Fruit fly (Drosophila melanogaster) whole organism, adult: ENCODE data around the gene salt.

Source experiments
- CG11617 ChIP-seq: fragments of 200-800 bp; sonication (Bioruptor generic); optimal IDR thresholded peaks from 2 replicates; lab custom pipeline; 2017; ENCODE audit warnings: mild to moderate bottlenecking, missing biosample characterization, missing genetic modification reagents, missing genetic modification characterization
- CG1620 ChIP-seq: fragments of 200-800 bp; sonication (Bioruptor generic); optimal IDR thresholded peaks from 2 replicates; lab custom pipeline; 2016; ENCODE audit warnings: missing biosample characterization, missing genetic modification characterization
- CG33017 ChIP-seq: fragments of 200-800 bp; sonication (Bioruptor generic); optimal IDR thresholded peaks from 2 replicates; lab custom pipeline; 2018; ENCODE audit warnings: missing biosample characterization, mild to moderate bottlenecking, missing genetic modification characterization, moderate library complexity
- CG5204 ChIP-seq: fragments of 200-800 bp; sonication (Bioruptor generic); optimal IDR thresholded peaks from 2 replicates; lab custom pipeline; 2016; ENCODE audit warnings: missing biosample characterization, missing genetic modification characterization
- CG7101 ChIP-seq: fragments of 200-800 bp; sonication (Bioruptor generic); optimal IDR thresholded peaks from 2 replicates; lab custom pipeline; 2018; ENCODE audit warnings: missing biosample characterization, mild to moderate bottlenecking, missing genetic modification characterization, moderate library complexity
- Clk ChIP-seq: fragments of 200-800 bp; sonication (Bioruptor generic); optimal IDR thresholded peaks from 2 replicates; lab custom pipeline; 2017; ENCODE audit warnings: missing biosample characterization, missing genetic modification characterization
- Mnt ChIP-seq: fragments of 200-800 bp; sonication (Bioruptor generic); optimal IDR thresholded peaks from 2 replicates; lab custom pipeline; 2016; ENCODE audit warnings: missing biosample characterization, mild to moderate bottlenecking, missing genetic modification characterization
- cnc ChIP-seq, 2 experiments: fragments of >200 bp; optimal IDR thresholded peaks; 2 replicates each; lab custom pipeline; 2017
- kay ChIP-seq: fragments of 200-800 bp; sonication (Bioruptor generic); peaks from one replicate; lab custom pipeline; 2016; ENCODE audit warnings: missing biosample characterization, missing genetic modification characterization, borderline replicate concordance
- ovo ChIP-seq: fragments of 200-800 bp; sonication (Bioruptor generic); optimal IDR thresholded peaks from 2 replicates; lab custom pipeline; 2016; ENCODE audit warnings: missing biosample characterization, missing genetic modification characterization
- tj ChIP-seq: fragments of 200-800 bp; sonication (Bioruptor generic); optimal IDR thresholded peaks from 3 replicates; lab custom pipeline; 2017; ENCODE audit warnings: missing biosample characterization, mild to moderate bottlenecking, missing genetic modification characterization, moderate library complexity

DNA sequence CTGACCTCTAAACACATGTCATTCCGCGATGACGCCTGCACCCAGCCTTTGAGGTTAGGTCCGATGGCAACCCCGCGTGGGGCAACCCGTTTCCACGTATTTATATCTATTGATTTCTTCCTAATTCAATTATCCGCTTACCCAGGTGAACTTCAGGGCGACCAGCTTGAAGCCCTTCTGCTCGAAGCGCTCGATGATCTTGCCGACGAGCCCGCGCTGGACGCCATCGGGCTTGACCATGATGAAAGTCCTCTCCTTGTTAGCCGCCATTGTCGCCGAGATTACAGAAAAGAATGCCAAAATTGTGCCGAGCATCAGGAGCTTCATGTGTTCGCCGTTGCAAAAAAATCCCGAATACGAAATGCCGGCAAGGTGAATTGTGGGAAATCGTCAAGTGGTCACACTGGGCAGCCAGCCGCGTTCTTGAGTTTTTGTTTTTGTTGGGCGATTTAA lies 8.8 kb downstream of the salt start, which contains the start of gene awd:
- TF ChIP-seq Clk (peak; percentile 30), CG1620 (GFP tag; lab: Kevin White, UChicago) (no peak), CG7101 (tag; lab: Kevin White, UChicago) (peak; percentile 56), ovo (GFP tag; lab: Kevin White, UChicago) (peak; percentile 23), tj (GFP tag; lab: Kevin White, UChicago) (peak; percentile 45), CG5204 (no peak), CG11617 (GFP tag; lab: Kevin White, UChicago) (peak; percentile 43), CG33017 (tag; lab: Kevin White, UChicago) (peak; percentile 47), kay (GFP tag; lab: Kevin White, UChicago) (no peak), cnc (optimal IDR thresholded peaks at IDR 0.05; lab: Kevin White, UChicago) (no peak), Mnt (GFP tag; lab: Kevin White, UChicago) (peak; percentile 95)
